Worm (Caenorhabditis elegans) whole organism, L2 larva: Measurements from ENCODE around the gene C27H5.2.

Experiments used
- ZK546.5 ChIP-seq: sonication (generic microtip); optimal IDR thresholded peaks from 2 replicates; lab custom pipeline; 2017; ENCODE audit warnings: missing biosample characterization, missing genetic modification characterization
- aly-2 ChIP-seq: fragments of 150-350 bp; optimal IDR thresholded peaks from 2 replicates; lab custom pipeline; 2014; ENCODE audit warnings: missing biosample characterization, missing genetic modification characterization
- lsy-2 ChIP-seq, 2 experiments: fragments of 150-350 bp in 1 of 2; sonication (generic microtip) in 1 of 2; optimal IDR thresholded peaks; 2 replicates each; lab custom pipeline; 2014 to 2017; ENCODE audit warnings: missing biosample characterization in 2 of 2, missing genetic modification characterization in 2 of 2
- nhr-77 ChIP-seq: fragments of 150-350 bp; optimal IDR thresholded peaks from 2 replicates; lab custom pipeline; 2014; ENCODE audit warnings: missing biosample characterization, missing genetic modification characterization
- sem-4 ChIP-seq: fragments of 150-350 bp; optimal IDR thresholded peaks from 2 replicates; lab custom pipeline; 2014; ENCODE audit warnings: missing biosample characterization, missing genetic modification reagents, missing genetic modification characterization
- skn-1 ChIP-seq: sonication (generic microtip); optimal IDR thresholded peaks from 2 replicates; lab custom pipeline; 2017; ENCODE audit warnings: missing biosample characterization, missing genetic modification characterization
- ztf-4 ChIP-seq: fragments of 150-350 bp; optimal IDR thresholded peaks from 2 replicates; lab custom pipeline; 2014; ENCODE audit warnings: missing biosample characterization, missing genetic modification characterization

DNA sequence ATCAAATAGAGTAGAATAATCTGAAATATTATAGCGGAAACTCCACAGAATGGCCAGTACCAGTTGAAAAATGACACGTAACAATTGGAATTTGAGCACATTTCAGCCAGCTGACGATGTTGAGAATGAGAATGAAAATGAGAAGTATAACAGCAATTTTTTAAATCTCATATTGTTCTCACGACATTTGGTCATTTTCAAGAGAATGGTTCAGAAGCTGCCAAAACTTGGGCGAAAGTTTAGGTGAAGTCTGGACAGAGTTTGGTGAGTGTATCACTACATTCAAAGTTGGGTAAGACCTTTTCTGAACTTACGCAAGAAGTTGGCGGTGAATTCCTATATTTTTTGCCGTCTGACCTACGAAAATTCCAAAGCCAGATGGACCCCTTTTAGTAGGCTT, 49.6 kb downstream of the C27H5.2 start, which contains the start of gene srd-58:
- TF ChIP-seq lsy-2 (tag; optimal IDR thresholded peaks at IDR 0.05; lab: Kevin White, UChicago) (no peak), ZK546.5 (no peak), ztf-4 (no peak), aly-2 (no peak), sem-4 (tag; lab: Kevin White, UChicago) (no peak), skn-1 (tag; lab: Kevin White, UChicago) (no peak), nhr-77 (tag; lab: Kevin White, UChicago) (no peak)
